Fruit fly (Drosophila melanogaster): ENCODE measurements around the gene comm2.

Gene comm2

dm6 chr3L:15726799-15727198 is 27.1 kb upstream of the comm2 start:
- TF ChIP-seq svp (GFP tag) (peak; percentile 31), Sox102F (GFP tag; optimal IDR thresholded peaks at IDR 0.05) (no peak), fkh (GFP tag; optimal IDR thresholded peaks at IDR 0.05) (peak; percentile 26)

- TF ChIP-seq Eip93F (GFP tag; optimal IDR thresholded peaks at IDR 0.05) (no peak), topi (GFP tag; optimal IDR thresholded peaks at IDR 0.05) (no peak), CG3032 (tag; optimal IDR thresholded peaks at IDR 0.05) (no peak), Hr38 (GFP tag; optimal IDR thresholded peaks at IDR 0.05) (no peak), CG6792 (GFP tag; optimal IDR thresholded peaks at IDR 0.05) (no peak), eg (GFP tag; IDR thresholded peaks at IDR 0.05) (no peak), Hr39 (GFP tag; optimal IDR thresholded peaks at IDR 0.05) (no peak), Smox (GFP tag; optimal IDR thresholded peaks at IDR 0.05) (no peak), fd85E (GFP tag; optimal IDR thresholded peaks at IDR 0.05) (no peak), Met (GFP tag; optimal IDR thresholded peaks at IDR 0.05) (no peak), acj6 (GFP tag; optimal IDR thresholded peaks at IDR 0.05) (no peak), Blimp-1 (GFP tag; optimal IDR thresholded peaks at IDR 0.05) (no peak), CG6854 (GFP tag; optimal IDR thresholded peaks at IDR 0.05) (no peak), lz (GFP tag; optimal IDR thresholded peaks at IDR 0.05) (no peak), OdsH (GFP tag; optimal IDR thresholded peaks at IDR 0.05) (no peak), CG34406 (GFP tag; optimal IDR thresholded peaks at IDR 0.05) (no peak)
Measured at dm6 chr3L:15720905-15721304, 21.3 kb upstream of the comm2 start.

dm6 chr3L:15720224-15720623 is 20.6 kb upstream of the comm2 start:
- TF ChIP-seq CG6792 (GFP tag; optimal IDR thresholded peaks at IDR 0.05) (no peak), ss (GFP tag; optimal IDR thresholded peaks at IDR 0.05) (no peak), Lpt (GFP tag; optimal IDR thresholded peaks at IDR 0.05) (no peak), CG7368 (GFP tag; optimal IDR thresholded peaks at IDR 0.05) (no peak), CG11294 (GFP tag; IDR thresholded peaks at IDR 0.05) (no peak), CG6276 (GFP tag; optimal IDR thresholded peaks at IDR 0.05) (no peak), Eip93F (GFP tag; optimal IDR thresholded peaks at IDR 0.05) (no peak), Sox15 (GFP tag; optimal IDR thresholded peaks at IDR 0.05) (no peak), pdm3 (GFP tag; optimal IDR thresholded peaks at IDR 0.05) (no peak), cyc (GFP tag; optimal IDR thresholded peaks at IDR 0.05) (no peak), Eip78C (GFP tag) (no peak), CG32006 (GFP tag; optimal IDR thresholded peaks at IDR 0.05) (no peak), net (GFP tag; optimal IDR thresholded peaks at IDR 0.05) (no peak), CG11762 (GFP tag; optimal IDR thresholded peaks at IDR 0.05; ENCODE audit: insufficient read depth) (no peak), eg (GFP tag; IDR thresholded peaks at IDR 0.05) (no peak), CG1621 (tag; optimal IDR thresholded peaks at IDR 0.05) (no peak), svp (GFP tag) (no peak), CG11902 (GFP tag; optimal IDR thresholded peaks at IDR 0.05) (no peak), CG6808 (GFP tag; optimal IDR thresholded peaks at IDR 0.05) (no peak)

- TF ChIP-seq acj6 (GFP tag; optimal IDR thresholded peaks at IDR 0.05), result no peak
- TF ChIP-seq eg (GFP tag; IDR thresholded peaks at IDR 0.05), result no peak
- TF ChIP-seq Eip93F (GFP tag; optimal IDR thresholded peaks at IDR 0.05), result no peak
- no peak for TF ChIP-seq Hr38 (GFP tag; optimal IDR thresholded peaks at IDR 0.05)
- TF ChIP-seq Sox14 (GFP tag; optimal IDR thresholded peaks at IDR 0.05), result no peak
- TF ChIP-seq lz (GFP tag; optimal IDR thresholded peaks at IDR 0.05), result no peak
- no peak for TF ChIP-seq pdm3 (GFP tag; optimal IDR thresholded peaks at IDR 0.05)
- TF ChIP-seq OdsH (GFP tag; optimal IDR thresholded peaks at IDR 0.05), result no peak
- TF ChIP-seq svp (GFP tag), result no peak
- no peak for TF ChIP-seq CG3919 (GFP tag; optimal IDR thresholded peaks at IDR 0.05)
- TF ChIP-seq CG11902 (GFP tag; optimal IDR thresholded peaks at IDR 0.05), result no peak
- no peak for TF ChIP-seq Hr39 (GFP tag; optimal IDR thresholded peaks at IDR 0.05)
- TF ChIP-seq dac (GFP tag; optimal IDR thresholded peaks at IDR 0.05), result no peak
- TF ChIP-seq Hr4 (GFP tag; optimal IDR thresholded peaks at IDR 0.05), result no peak
Measured at dm6 chr3L:15717519-15717918, 17.9 kb upstream of the comm2 start, which contains the start of gene CG42570. TSS of gene CG42570 (plus strand) at chr3L:15717819.

All from whole organism, prepupa.